Worm (Caenorhabditis elegans) whole organism, young adult: ENCODE data around the gene K10B3.1.
A peak's percentile ranks its signal among the peaks of the same experiment; 100 is the strongest.

Source experiments
- B0336.3 ChIP-seq: fragments of 200-800 bp; sonication (Bioruptor generic); IDR thresholded peaks from 2 replicates; pipeline ENCODE4 v1.3.6; 2022; ENCODE audit warnings: missing genetic modification characterization, missing compliant biosample characterization
- F22D6.2 ChIP-seq: sonication (generic microtip); optimal IDR thresholded peaks from 2 replicates; lab custom pipeline; 2016; ENCODE audit warnings: mild to moderate bottlenecking, missing genetic modification characterization, missing compliant biosample characterization
- F55B11.4 ChIP-seq: sonication (generic microtip); optimal IDR thresholded peaks from 2 replicates; lab custom pipeline; 2016; ENCODE audit warnings: missing compliant biosample characterization, missing genetic modification characterization, borderline replicate concordance; ENCODE audit not compliant: insufficient read depth
- K11D2.4 ChIP-seq: fragments of 200-800 bp; sonication (Bioruptor generic); IDR thresholded peaks from 2 replicates; pipeline ENCODE4 v1.3.6; 2022; ENCODE audit warnings: missing genetic modification reagents, missing genetic modification characterization, missing compliant biosample characterization
- Y53G8AR.9 ChIP-seq: fragments of 200-800 bp; sonication (Bioruptor generic); conservative IDR thresholded peaks from 2 replicates; pipeline ENCODE4 v1.3.6; 2022; ENCODE audit warnings: missing genetic modification reagents, missing genetic modification characterization, missing compliant biosample characterization
- Y56A3A.18 ChIP-seq: fragments of 200-800 bp; sonication (Bioruptor generic); IDR thresholded peaks from 2 replicates; pipeline ENCODE4 v1.3.6; 2022; ENCODE audit warnings: missing genetic modification reagents, missing genetic modification characterization, missing compliant biosample characterization
- ZK185.1 ChIP-seq: sonication (generic microtip); optimal IDR thresholded peaks from 2 replicates; lab custom pipeline; 2016; ENCODE audit warnings: mild to moderate bottlenecking, missing genetic modification characterization, missing compliant biosample characterization; ENCODE audit not compliant: poor library complexity, severe bottlenecking
- ama-1 ChIP-seq, 3 experiments: fragments of 150-350 bp in 1 of 3; sonication (generic microtip) in 2 of 3; optimal IDR thresholded peaks; 2 replicates each; lab custom pipeline; 2014 to 2018; ENCODE audit warnings: missing biosample characterization in 2 of 3, missing genetic modification characterization in 2 of 3, missing genetic modification reagents in 2 of 3
- aptf-3 ChIP-seq: fragments of 200-800 bp; sonication (Bioruptor generic); IDR thresholded peaks from 2 replicates; pipeline ENCODE4 v1.3.6; 2022; ENCODE audit warnings: missing genetic modification characterization, missing compliant biosample characterization
- atf-7 ChIP-seq: sonication (generic microtip); optimal IDR thresholded peaks from 2 replicates; lab custom pipeline; 2017; ENCODE audit warnings: mild to moderate bottlenecking, missing genetic modification characterization, missing compliant biosample characterization
- ccch-3 ChIP-seq: fragments of 200-800 bp; sonication (Bioruptor generic); optimal IDR thresholded peaks from 2 replicates; lab custom pipeline; 2018; ENCODE audit warnings: mild to moderate bottlenecking, missing genetic modification characterization, missing compliant biosample characterization
- ceh-40 ChIP-seq: fragments of 200-800 bp; sonication (Bioruptor generic); IDR thresholded peaks from 2 replicates; pipeline ENCODE4 v1.3.6; 2022; ENCODE audit warnings: missing genetic modification characterization, missing compliant biosample characterization
- dox-1 ChIP-seq: fragments of 200-800 bp; sonication (Bioruptor generic); IDR thresholded peaks from 2 replicates; pipeline ENCODE4 v1.3.6; 2022; ENCODE audit warnings: missing genetic modification reagents, missing genetic modification characterization, missing compliant biosample characterization
- dpl-1 ChIP-seq: fragments of 150-350 bp; optimal IDR thresholded peaks from 2 replicates; lab custom pipeline; 2014; ENCODE audit warnings: missing biosample characterization, missing genetic modification reagents, missing genetic modification characterization
- egl-18 ChIP-seq: fragments of 200-800 bp; sonication (Bioruptor generic); IDR thresholded peaks from 2 replicates; pipeline ENCODE4 v1.3.6; 2022; ENCODE audit warnings: missing genetic modification reagents, missing genetic modification characterization, missing compliant biosample characterization
- egrh-3 ChIP-seq: fragments of 200-800 bp; sonication (Bioruptor generic); IDR thresholded peaks from 2 replicates; pipeline ENCODE4 v1.3.6; 2022; ENCODE audit warnings: missing genetic modification reagents, missing genetic modification characterization, missing compliant biosample characterization
- ekl-4 ChIP-seq: fragments of 200-800 bp; sonication (Bioruptor generic); IDR thresholded peaks from 2 replicates; pipeline ENCODE4 v1.3.6; 2022; ENCODE audit warnings: missing genetic modification reagents, missing genetic modification characterization, missing compliant biosample characterization
- hlh-12 ChIP-seq: sonication (generic microtip); optimal IDR thresholded peaks from 2 replicates; lab custom pipeline; 2016; ENCODE audit warnings: missing genetic modification characterization, missing compliant biosample characterization
- let-526 ChIP-seq: fragments of 200-800 bp; sonication (Bioruptor generic); IDR thresholded peaks from 2 replicates; pipeline ENCODE4 v1.3.6; 2022; ENCODE audit warnings: missing genetic modification reagents, missing genetic modification characterization, missing compliant biosample characterization
- lin-26 ChIP-seq: fragments of 200-800 bp; sonication (Bioruptor generic); IDR thresholded peaks from 2 replicates; pipeline ENCODE4 v1.3.6; 2022; ENCODE audit warnings: missing genetic modification reagents, missing genetic modification characterization, missing compliant biosample characterization
- lin-35 ChIP-seq, 3 experiments: fragments of 150-350 bp in 2 of 3; sonication (generic microtip) in 1 of 3; optimal IDR thresholded peaks; 2 replicates each; lab custom pipeline; 2014 to 2018; ENCODE audit warnings: missing biosample characterization in 3 of 3, missing genetic modification characterization in 3 of 3, missing genetic modification reagents in 3 of 3
- lir-1 ChIP-seq: fragments of 200-800 bp; sonication (Bioruptor generic); conservative IDR thresholded peaks from 2 replicates; pipeline ENCODE4 v1.3.6; 2022; ENCODE audit warnings: missing genetic modification reagents, missing genetic modification characterization, missing compliant biosample characterization
- madf-3 ChIP-seq: fragments of 200-800 bp; sonication (Bioruptor generic); IDR thresholded peaks from 2 replicates; pipeline ENCODE4 v1.3.6; 2022; ENCODE audit warnings: missing genetic modification reagents, missing genetic modification characterization, missing compliant biosample characterization
- mcd-1 ChIP-seq: fragments of 200-800 bp; sonication (Bioruptor generic); IDR thresholded peaks from 2 replicates; pipeline ENCODE4 v1.3.6; 2022; ENCODE audit warnings: missing genetic modification reagents, missing genetic modification characterization, missing compliant biosample characterization
- mxl-1 ChIP-seq: sonication (generic microtip); optimal IDR thresholded peaks from 2 replicates; lab custom pipeline; 2016; ENCODE audit warnings: missing genetic modification characterization, missing compliant biosample characterization
- nfya-1 ChIP-seq: sonication (generic microtip); optimal IDR thresholded peaks from 2 replicates; lab custom pipeline; 2017; ENCODE audit warnings: antibody characterized with exemption, missing compliant biosample characterization, missing genetic modification characterization, borderline replicate concordance; ENCODE audit not compliant: insufficient read depth
- nfyb-1 ChIP-seq: fragments of 200-800 bp; sonication (Bioruptor generic); IDR thresholded peaks from 2 replicates; pipeline ENCODE4 v1.3.6; 2022; ENCODE audit warnings: missing genetic modification reagents, missing genetic modification characterization, missing compliant biosample characterization
- nhr-27 ChIP-seq: fragments of 200-800 bp; sonication (Bioruptor generic); optimal IDR thresholded peaks from 2 replicates; lab custom pipeline; 2018; ENCODE audit warnings: mild to moderate bottlenecking, missing genetic modification characterization, moderate library complexity, missing compliant biosample characterization
- nhr-80 ChIP-seq: sonication (generic microtip); optimal IDR thresholded peaks from 2 replicates; lab custom pipeline; 2016; ENCODE audit warnings: missing genetic modification characterization, missing compliant biosample characterization
- pbrm-1 ChIP-seq: fragments of 200-800 bp; sonication (Bioruptor generic); IDR thresholded peaks from 2 replicates; pipeline ENCODE4 v1.3.6; 2022; ENCODE audit warnings: missing genetic modification reagents, missing genetic modification characterization, missing compliant biosample characterization
- snpc-1.1 ChIP-seq: sonication (generic microtip); optimal IDR thresholded peaks from 2 replicates; lab custom pipeline; 2017; ENCODE audit warnings: missing genetic modification characterization, mild to moderate bottlenecking, missing compliant biosample characterization, antibody characterized with exemption, moderate library complexity, missing genotype, missing genetic modification reagents; ENCODE audit not compliant: insufficient read depth
- snpc-1.3 ChIP-seq: sonication (generic microtip); optimal IDR thresholded peaks from 2 replicates; lab custom pipeline; 2017; ENCODE audit warnings: missing genetic modification characterization, mild to moderate bottlenecking, missing compliant biosample characterization, antibody characterized with exemption, moderate library complexity, missing genotype, missing genetic modification reagents; ENCODE audit not compliant: insufficient read depth
- tlf-1 ChIP-seq: fragments of 200-800 bp; sonication (Bioruptor generic); optimal IDR thresholded peaks from 2 replicates; lab custom pipeline; 2018; ENCODE audit warnings: mild to moderate bottlenecking, missing genetic modification characterization, missing compliant biosample characterization
- zfh-2 ChIP-seq: fragments of 200-800 bp; sonication (Bioruptor generic); conservative IDR thresholded peaks from 2 replicates; pipeline ENCODE4 v1.3.6; 2022; ENCODE audit warnings: missing genetic modification reagents, missing genetic modification characterization, missing compliant biosample characterization
- zim-3 ChIP-seq: sonication (generic microtip); optimal IDR thresholded peaks from 2 replicates; lab custom pipeline; 2017; ENCODE audit warnings: mild to moderate bottlenecking, missing genetic modification characterization, moderate library complexity, missing compliant biosample characterization
- ztf-22 ChIP-seq: fragments of 200-800 bp; sonication (Bioruptor generic); optimal IDR thresholded peaks from 2 replicates; lab custom pipeline; 2018; ENCODE audit warnings: mild to moderate bottlenecking, missing genetic modification characterization, moderate library complexity, missing compliant biosample characterization
- ztf-28 ChIP-seq: fragments of 200-800 bp; sonication (Bioruptor generic); IDR thresholded peaks from 2 replicates; pipeline ENCODE4 v1.3.6; 2022; ENCODE audit warnings: missing genetic modification reagents, missing genetic modification characterization, missing compliant biosample characterization

Gene K10B3.1

DNA sequence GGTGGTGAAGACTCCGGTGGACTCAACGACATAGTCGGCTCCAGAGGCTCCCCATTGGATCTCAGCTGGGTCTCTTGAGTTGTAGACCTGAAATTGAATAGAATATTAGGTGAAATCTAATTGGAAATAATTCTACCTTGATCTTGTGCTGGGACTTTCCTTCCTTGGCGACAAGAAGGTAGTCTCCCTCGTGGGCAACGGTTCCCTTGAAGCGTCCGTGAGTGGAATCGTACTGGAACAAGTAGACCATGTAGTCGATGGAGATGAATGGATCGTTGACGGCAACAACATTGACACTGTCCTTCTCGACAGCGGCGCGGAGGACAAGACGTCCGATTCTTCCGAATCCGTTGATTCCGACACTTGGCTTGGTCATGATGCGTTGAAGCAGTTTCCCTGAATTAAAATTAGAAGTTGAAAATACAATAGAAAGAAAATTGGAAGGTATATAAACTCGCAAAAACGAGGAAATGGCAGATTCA, 22.3 kb upstream of the K10B3.1 start, which contains the start of gene gpd-3 (continued):
- TF ChIP-seq egrh-3: no peak
- no peak for TF ChIP-seq nfya-1
- TF ChIP-seq K11D2.4 (GFP tag; lab: Robert Waterston, UW): 0 out of 2 replicates have a peak, but pooled peaks have one; percentile 49

DNA sequence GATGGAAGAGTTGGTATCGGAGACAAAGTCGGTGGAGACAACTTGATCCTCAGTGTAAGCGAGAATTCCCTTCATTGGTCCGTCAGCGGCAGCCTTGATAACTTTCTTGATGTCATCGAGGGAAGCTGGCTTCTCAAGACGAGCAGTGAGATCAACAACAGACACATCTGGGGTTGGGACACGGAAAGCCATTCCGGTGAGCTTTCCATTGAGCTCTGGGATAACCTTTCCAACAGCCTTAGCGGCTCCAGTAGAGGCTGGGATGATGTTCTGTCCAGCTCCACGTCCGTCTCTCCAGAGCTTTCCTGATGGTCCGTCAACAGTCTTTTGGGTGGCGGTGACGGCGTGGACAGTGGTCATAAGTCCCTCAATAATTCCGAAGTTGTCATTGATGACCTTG, 21.6 kb upstream of the K10B3.1 start:
- peak; percentile 45 for TF ChIP-seq Y53G8AR.9 (GFP tag; lab: Robert Waterston, UW)
- 0 out of 2 replicates have a peak, but pooled peaks have one; percentile 58 for TF ChIP-seq madf-3 (GFP tag; lab: Robert Waterston, UW)
- 0 out of 2 replicates have a peak, but pooled peaks have one; percentile 9 for TF ChIP-seq egl-18

DNA sequence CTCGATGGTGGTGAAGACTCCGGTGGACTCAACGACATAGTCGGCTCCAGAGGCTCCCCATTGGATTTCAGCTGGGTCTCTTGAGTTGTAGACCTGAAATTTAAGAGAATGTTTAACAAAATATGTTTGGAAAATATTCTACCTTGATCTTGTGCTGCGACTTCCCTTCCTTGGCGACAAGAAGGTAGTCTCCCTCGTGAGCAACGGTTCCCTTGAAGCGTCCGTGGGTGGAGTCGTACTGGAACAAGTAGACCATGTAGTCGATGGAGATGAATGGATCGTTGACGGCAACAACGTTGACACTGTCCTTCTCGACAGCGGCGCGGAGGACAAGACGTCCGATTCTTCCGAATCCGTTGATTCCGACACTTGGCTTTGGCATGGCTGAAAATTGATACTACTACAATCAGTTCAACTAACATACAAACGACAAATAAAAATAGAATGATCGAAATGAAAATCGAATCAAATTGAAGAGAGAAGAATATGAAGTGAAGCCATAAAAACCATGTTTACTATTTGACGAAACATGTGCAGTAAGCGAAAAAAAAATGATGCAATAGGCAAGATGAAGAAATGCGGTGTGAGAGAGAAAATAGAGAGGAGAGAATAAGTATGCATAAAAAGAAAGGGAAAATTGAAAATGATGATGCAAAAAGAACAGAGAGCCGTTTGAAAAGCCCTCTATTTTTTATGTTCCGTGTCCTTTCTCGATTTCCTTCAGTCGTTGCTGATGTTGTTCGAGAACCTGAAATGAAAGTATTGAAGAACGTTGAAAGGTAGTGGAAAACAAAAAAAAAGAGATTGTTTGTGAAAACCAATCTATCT, 20.8 kb upstream of the K10B3.1 start, which contains the start of gene gpd-2:
gpd-2 (minus strand) TSS at position 384 of the 828 bp plus-strand sequence.
- TF ChIP-seq nhr-27 (tag; lab: Kevin White, UChicago) (no peak), ztf-22 (no peak), dpl-1 (GFP tag; lab: Kevin White, UChicago) (no peak), let-526 (GFP tag; lab: Robert Waterston, UW) (0 out of 2 replicates have a peak, but pooled peaks have one; percentile 31), F55B11.4 (tag; lab: Kevin White, UChicago) (no peak), aptf-3 (GFP tag; lab: Robert Waterston, UW) (no peak), ZK185.1 (peak; percentile 80), dox-1 (GFP tag; lab: Robert Waterston, UW) (0 out of 2 replicates have a peak, but pooled peaks have one; percentile 22), nfyb-1 (GFP tag; lab: Robert Waterston, UW) (peak; percentile 66), F22D6.2 (tag; lab: Kevin White, UChicago) (no peak), madf-3 (GFP tag; lab: Robert Waterston, UW) (peak; percentile 43; the same call in 1 of the 2 replicates), B0336.3 (no peak), ceh-40 (no peak), zfh-2 (GFP tag; lab: Robert Waterston, UW) (no peak), mxl-1 (tag; lab: Kevin White, UChicago) (no peak), ekl-4 (GFP tag; lab: Robert Waterston, UW) (peak; percentile 23; the same call in 1 of the 2 replicates)

DNA sequence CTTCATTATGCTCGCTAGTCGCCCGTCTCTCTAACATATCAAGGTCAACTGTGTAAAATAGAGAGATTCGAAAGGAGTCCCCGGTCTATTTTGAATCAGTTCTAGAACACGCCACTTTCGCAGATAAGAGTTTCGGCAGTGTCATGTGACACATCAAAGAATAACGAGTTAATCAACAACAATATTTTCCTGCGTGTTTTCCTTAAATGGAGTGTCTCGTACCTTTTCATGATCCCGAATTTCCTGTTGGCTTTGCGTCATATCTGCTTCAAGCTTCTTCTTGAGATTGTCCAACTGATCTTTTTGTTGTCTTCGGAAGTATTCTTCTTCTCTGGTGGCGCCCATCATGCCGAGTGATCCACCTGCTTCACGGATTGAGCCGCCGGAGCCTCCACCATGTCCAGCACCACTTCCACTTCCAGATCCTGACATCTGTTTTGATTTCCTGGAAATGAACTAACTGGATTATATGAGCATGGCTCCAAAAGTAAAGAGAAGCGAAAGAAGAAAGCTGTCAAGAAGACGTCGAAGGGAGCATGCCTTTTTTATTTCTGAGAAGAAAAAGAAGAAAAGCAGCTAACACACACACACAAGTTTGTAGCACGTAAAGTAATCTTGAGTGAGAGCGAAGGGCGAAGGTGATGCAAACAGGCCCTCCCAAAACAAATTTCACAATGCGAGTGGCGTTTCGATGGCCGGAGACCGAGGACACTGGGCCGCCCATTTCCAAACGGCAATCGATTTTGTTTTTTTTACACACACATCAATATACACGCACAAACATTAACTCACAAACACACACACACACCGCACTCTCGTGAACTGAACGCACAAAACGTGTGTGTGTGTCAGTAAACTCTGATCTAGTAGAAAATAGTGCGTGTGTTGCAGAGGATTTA, 19.9 kb upstream of the K10B3.1 start:
- peak; percentile 26; the same call in 1 of the 2 replicates for TF ChIP-seq lir-1 (GFP tag; lab: Robert Waterston, UW)
- TF ChIP-seq ccch-3 (GFP tag; lab: Kevin White, UChicago): no peak
- peak; percentile 33 for TF ChIP-seq atf-7
- peak; percentile 25; the same call in 1 of the 2 replicates for TF ChIP-seq mcd-1 (GFP tag; lab: Robert Waterston, UW)
- TF ChIP-seq ekl-4 (GFP tag; lab: Robert Waterston, UW): peak; percentile 6; the same call in 1 of the 2 replicates
- no peak for TF ChIP-seq snpc-1.3 (tag; lab: Kevin White, UChicago)
- peak; percentile 23 for TF ChIP-seq nhr-80
- TF ChIP-seq zim-3 (tag; lab: Kevin White, UChicago): peak; percentile 22
- 0 out of 2 replicates have a peak, but pooled peaks have one; percentile 18 for TF ChIP-seq Y56A3A.18
- peak; percentile 19 for TF ChIP-seq ZK185.1
- 0 out of 2 replicates have a peak, but pooled peaks have one; percentile 5 for TF ChIP-seq let-526 (GFP tag; lab: Robert Waterston, UW)
- TF ChIP-seq lin-26 (GFP tag; lab: Robert Waterston, UW): peak; percentile 35; the same call in 1 of the 2 replicates
- TF ChIP-seq tlf-1 (GFP tag; lab: Kevin White, UChicago): peak; percentile 22
- no peak for TF ChIP-seq ztf-28 (GFP tag; lab: Robert Waterston, UW)
- peak; percentile 59 for TF ChIP-seq zfh-2 (GFP tag; lab: Robert Waterston, UW)
- no peak for TF ChIP-seq pbrm-1 (GFP tag; lab: Robert Waterston, UW)
- TF ChIP-seq Y53G8AR.9 (GFP tag; lab: Robert Waterston, UW): peak; percentile 58
- TF ChIP-seq snpc-1.1 (tag; lab: Kevin White, UChicago): no peak
- peak in 1 of 3 experiments; percentile 6 for TF ChIP-seq lin-35 (GFP tag; optimal IDR thresholded peaks at IDR 0.05; lab: Kevin White, UChicago)
- peak; percentile 83 for TF ChIP-seq ama-1 (optimal IDR thresholded peaks at IDR 0.05; lab: Kevin White, UChicago)
- TF ChIP-seq ama-1 (GFP tag; optimal IDR thresholded peaks at IDR 0.05; lab: Kevin White, UChicago): no peak
- no peak for TF ChIP-seq hlh-12 (tag; lab: Kevin White, UChicago)
